Fruit fly (Drosophila melanogaster): ENCODE measurements around the gene svp.

DNA sequence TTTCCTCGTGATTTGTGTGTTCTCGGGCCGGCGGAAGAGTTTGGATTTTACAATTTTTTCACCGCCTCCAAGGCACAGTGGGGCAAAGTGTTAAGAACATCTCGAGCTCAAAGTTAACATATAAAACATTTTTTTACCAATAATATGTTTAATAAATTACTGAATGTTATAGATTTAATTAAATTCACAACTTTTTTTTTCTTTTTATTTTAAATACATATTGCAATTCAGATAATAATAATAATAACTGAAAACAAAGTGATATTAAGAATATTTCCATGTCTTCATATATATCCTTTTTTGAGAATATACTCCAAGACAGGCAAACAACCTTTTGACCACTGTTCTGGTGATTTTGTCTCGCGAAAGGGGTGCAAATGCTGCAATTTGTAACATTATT is 87.5 kb downstream of the svp start:
- TF ChIP-seq kay (GFP tag; ENCODE audit: borderline replicate concordance) (no peak), CG14711 (tag; optimal IDR thresholded peaks at IDR 0.05) (no peak), tj (GFP tag; optimal IDR thresholded peaks at IDR 0.05) (no peak), CG33017 (tag; optimal IDR thresholded peaks at IDR 0.05) (no peak), Hr96 (GFP tag; optimal IDR thresholded peaks at IDR 0.05) (no peak), CG5204 (GFP tag; optimal IDR thresholded peaks at IDR 0.05) (no peak), Mnt (GFP tag; optimal IDR thresholded peaks at IDR 0.05) (no peak), CG7101 (tag; optimal IDR thresholded peaks at IDR 0.05) (no peak)

All from whole organism, adult.